Fruit fly (Drosophila melanogaster) whole organism, prepupa: Measurements from ENCODE around the gene CG33269.

Source experiments
- Blimp-1 ChIP-seq: fragments of 200-800 bp; sonication (Bioruptor generic); optimal IDR thresholded peaks from 3 replicates; lab custom pipeline; 2017; ENCODE audit warnings: missing biosample characterization, missing genetic modification characterization, mild to moderate bottlenecking, moderate library complexity, missing genetic modification reagents
- CG10631 ChIP-seq: fragments of 200-800 bp; sonication (Bioruptor generic); optimal IDR thresholded peaks from 2 replicates; lab custom pipeline; 2016; ENCODE audit warnings: missing biosample characterization, missing genetic modification characterization
- CG10669 ChIP-seq: fragments of 200-800 bp; sonication (Bioruptor generic); optimal IDR thresholded peaks from 3 replicates; lab custom pipeline; 2018; ENCODE audit warnings: missing biosample characterization, mild to moderate bottlenecking, missing genetic modification characterization, moderate library complexity
- CG11294 ChIP-seq: fragments of 200-800 bp; sonication (Bioruptor generic); IDR thresholded peaks from 2 replicates; pipeline ENCODE4 v1.3.6; 2022; ENCODE audit warnings: missing biosample characterization, missing genetic modification characterization
- CG11902 ChIP-seq: fragments of 200-800 bp; sonication (Bioruptor generic); optimal IDR thresholded peaks from 3 replicates; lab custom pipeline; 2016; ENCODE audit warnings: missing biosample characterization, missing genetic modification characterization
- CG1621 ChIP-seq: fragments of 200-800 bp; sonication (Bioruptor generic); optimal IDR thresholded peaks from 3 replicates; lab custom pipeline; 2018; ENCODE audit warnings: missing biosample characterization, mild to moderate bottlenecking, missing genetic modification characterization
- CG16779 ChIP-seq: fragments of 200-800 bp; sonication (Bioruptor generic); optimal IDR thresholded peaks from 3 replicates; lab custom pipeline; 2017; ENCODE audit warnings: missing biosample characterization, mild to moderate bottlenecking, missing genetic modification characterization
- CG32006 ChIP-seq: fragments of 200-800 bp; sonication (Bioruptor generic); optimal IDR thresholded peaks from 3 replicates; lab custom pipeline; 2017; ENCODE audit warnings: missing biosample characterization, mild to moderate bottlenecking, missing genetic modification characterization
- CG34406 ChIP-seq: fragments of 200-800 bp; sonication (Bioruptor generic); optimal IDR thresholded peaks from 3 replicates; lab custom pipeline; 2016; ENCODE audit warnings: missing biosample characterization, missing genetic modification characterization
- CG3919 ChIP-seq: fragments of 200-800 bp; sonication (Bioruptor generic); optimal IDR thresholded peaks from 3 replicates; lab custom pipeline; 2016; ENCODE audit warnings: missing biosample characterization, missing genetic modification characterization
- CG4318 ChIP-seq: fragments of 200-800 bp; sonication (Bioruptor generic); optimal IDR thresholded peaks from 3 replicates; lab custom pipeline; 2017; ENCODE audit warnings: missing biosample characterization, mild to moderate bottlenecking, missing genetic modification characterization
- CG6163 ChIP-seq: fragments of 200-800 bp; sonication (Bioruptor generic); IDR thresholded peaks from 3 replicates; pipeline ENCODE4 v1.3.6; 2022; ENCODE audit warnings: missing biosample characterization, missing genetic modification characterization
- CG6276 ChIP-seq: fragments of 200-800 bp; sonication (Bioruptor generic); optimal IDR thresholded peaks from 2 replicates; lab custom pipeline; 2017; ENCODE audit warnings: missing biosample characterization, mild to moderate bottlenecking, missing genetic modification characterization
- CG6792 ChIP-seq: fragments of 200-800 bp; sonication (Bioruptor generic); optimal IDR thresholded peaks from 3 replicates; lab custom pipeline; 2016; ENCODE audit warnings: missing biosample characterization, missing genetic modification characterization
- CG6808 ChIP-seq: fragments of 200-800 bp; sonication (Bioruptor generic); optimal IDR thresholded peaks from 3 replicates; lab custom pipeline; 2017; ENCODE audit warnings: missing biosample characterization, missing genetic modification characterization, mild to moderate bottlenecking, moderate library complexity, missing genetic modification reagents
- CG6854 ChIP-seq: fragments of 200-800 bp; sonication (Bioruptor generic); optimal IDR thresholded peaks from 2 replicates; lab custom pipeline; 2017; ENCODE audit warnings: missing biosample characterization, mild to moderate bottlenecking, missing genetic modification characterization
- CG8119 ChIP-seq: fragments of 200-800 bp; sonication (Bioruptor generic); IDR thresholded peaks from 3 replicates; pipeline ENCODE4 v1.3.6; 2022; ENCODE audit warnings: missing biosample characterization, missing genetic modification characterization
- CG8319 ChIP-seq: fragments of 200-800 bp; sonication (Bioruptor generic); optimal IDR thresholded peaks from 3 replicates; lab custom pipeline; 2016; ENCODE audit warnings: missing biosample characterization, missing genetic modification characterization
- CG8632 ChIP-seq: fragments of 200-800 bp; sonication (Bioruptor generic); optimal IDR thresholded peaks from 3 replicates; lab custom pipeline; 2016; ENCODE audit warnings: missing biosample characterization, missing genetic modification characterization
- CG9139 ChIP-seq: fragments of 200-800 bp; sonication (Bioruptor generic); optimal IDR thresholded peaks from 3 replicates; lab custom pipeline; 2017; ENCODE audit warnings: missing biosample characterization, mild to moderate bottlenecking, missing genetic modification characterization
- Eip75B ChIP-seq: fragments of 200-800 bp; sonication (Bioruptor generic); optimal IDR thresholded peaks from 3 replicates; lab custom pipeline; 2016; ENCODE audit warnings: missing biosample characterization, missing genetic modification characterization
- Eip93F ChIP-seq: fragments of 200-800 bp; sonication (Bioruptor generic); optimal IDR thresholded peaks from 2 replicates; lab custom pipeline; 2016; ENCODE audit warnings: missing biosample characterization, mild to moderate bottlenecking, missing genetic modification characterization
- Ets21C ChIP-seq: fragments of 200-800 bp; sonication (Bioruptor generic); optimal IDR thresholded peaks from 3 replicates; lab custom pipeline; 2016; ENCODE audit warnings: missing biosample characterization, missing genetic modification characterization
- Ets96B ChIP-seq: fragments of 200-800 bp; optimal IDR thresholded peaks from 2 replicates; lab custom pipeline; 2019; ENCODE audit warnings: missing biosample characterization, mild to moderate bottlenecking, missing genetic modification characterization, moderate library complexity
- Gug ChIP-seq: fragments of 200-800 bp; sonication (Bioruptor generic); IDR thresholded peaks from 2 replicates; pipeline ENCODE4 v1.3.6; 2022; ENCODE audit warnings: missing biosample characterization, missing genetic modification characterization
- Hr38 ChIP-seq: sonication (Bioruptor generic); optimal IDR thresholded peaks from 2 replicates; lab custom pipeline; 2016; ENCODE audit warnings: missing biosample characterization, missing genetic modification characterization
- Hr39 ChIP-seq: fragments of 200-800 bp; sonication (Bioruptor generic); optimal IDR thresholded peaks from 2 replicates; lab custom pipeline; 2016; ENCODE audit warnings: missing biosample characterization, missing genetic modification characterization
- Met ChIP-seq: fragments of 200-800 bp; sonication (Bioruptor generic); optimal IDR thresholded peaks from 3 replicates; lab custom pipeline; 2016; ENCODE audit warnings: missing biosample characterization, missing genetic modification characterization
- OdsH ChIP-seq: fragments of 200-800 bp; sonication (Bioruptor generic); optimal IDR thresholded peaks from 3 replicates; lab custom pipeline; 2016; ENCODE audit warnings: missing biosample characterization, missing genetic modification characterization
- Smox ChIP-seq: fragments of 200-800 bp; sonication (Bioruptor generic); optimal IDR thresholded peaks from 3 replicates; lab custom pipeline; 2016; ENCODE audit warnings: missing biosample characterization, missing genetic modification characterization
- Sox102F ChIP-seq: fragments of 200-800 bp; sonication (Bioruptor generic); optimal IDR thresholded peaks from 2 replicates; lab custom pipeline; 2016; ENCODE audit warnings: missing biosample characterization, mild to moderate bottlenecking, missing genetic modification characterization
- Sox14 ChIP-seq: fragments of 200-800 bp; sonication (Bioruptor generic); optimal IDR thresholded peaks from 3 replicates; lab custom pipeline; 2016; ENCODE audit warnings: missing biosample characterization, missing genetic modification characterization
- achi ChIP-seq: fragments of 200-800 bp; sonication (Bioruptor generic); optimal IDR thresholded peaks from 3 replicates; lab custom pipeline; 2016; ENCODE audit warnings: missing biosample characterization, missing genetic modification characterization
- acj6 ChIP-seq: fragments of 200-800 bp; sonication (Bioruptor generic); optimal IDR thresholded peaks from 3 replicates; lab custom pipeline; 2016; ENCODE audit warnings: missing biosample characterization, missing genetic modification characterization
- cyc ChIP-seq: fragments of 200-800 bp; sonication (Bioruptor generic); optimal IDR thresholded peaks from 3 replicates; lab custom pipeline; 2016; ENCODE audit warnings: missing biosample characterization, missing genetic modification characterization
- dsx ChIP-seq: fragments of 200-800 bp; optimal IDR thresholded peaks from 3 replicates; lab custom pipeline; 2019; ENCODE audit warnings: missing biosample characterization, mild to moderate bottlenecking, missing genetic modification characterization, moderate library complexity; ENCODE audit not compliant: poor library complexity, severe bottlenecking
- eg ChIP-seq: fragments of 200-800 bp; sonication (Bioruptor generic); IDR thresholded peaks from 3 replicates; pipeline ENCODE4 v1.3.6; 2022; ENCODE audit warnings: missing biosample characterization, missing genetic modification characterization
- esn ChIP-seq: fragments of 200-800 bp; sonication (Bioruptor generic); optimal IDR thresholded peaks from 2 replicates; lab custom pipeline; 2016; ENCODE audit warnings: missing biosample characterization, mild to moderate bottlenecking, missing genetic modification characterization, moderate library complexity
- fd59A ChIP-seq: fragments of 200-800 bp; sonication (Bioruptor generic); optimal IDR thresholded peaks from 2 replicates; lab custom pipeline; 2017; ENCODE audit warnings: missing biosample characterization, mild to moderate bottlenecking, missing genetic modification characterization, missing genetic modification reagents
- fd85E ChIP-seq: fragments of 200-800 bp; sonication (Bioruptor generic); optimal IDR thresholded peaks from 3 replicates; lab custom pipeline; 2016; ENCODE audit warnings: missing biosample characterization, missing genetic modification characterization
- fkh ChIP-seq: fragments of 200-800 bp; sonication (Bioruptor generic); optimal IDR thresholded peaks from 3 replicates; lab custom pipeline; 2017; ENCODE audit warnings: missing biosample characterization, mild to moderate bottlenecking, missing genetic modification characterization, moderate library complexity
- lz ChIP-seq: fragments of 200-800 bp; sonication (Bioruptor generic); optimal IDR thresholded peaks from 3 replicates; lab custom pipeline; 2016; ENCODE audit warnings: missing biosample characterization, missing genetic modification characterization
- net ChIP-seq: fragments of 200-800 bp; sonication (Bioruptor generic); optimal IDR thresholded peaks from 3 replicates; lab custom pipeline; 2016; ENCODE audit warnings: missing biosample characterization, missing genetic modification characterization
- pdm3 ChIP-seq: fragments of 200-800 bp; sonication (Bioruptor generic); optimal IDR thresholded peaks from 3 replicates; lab custom pipeline; 2016; ENCODE audit warnings: missing biosample characterization, missing genetic modification characterization
- salr ChIP-seq, 2 experiments: fragments of 200-800 bp; sonication (Bioruptor generic); optimal IDR thresholded peaks; 3 replicates each; lab custom pipeline; 2016 to 2018; ENCODE audit warnings: missing biosample characterization in 2 of 2, missing genetic modification characterization in 2 of 2, mild to moderate bottlenecking in 1 of 2
- spab ChIP-seq: fragments of 200-800 bp; sonication (Bioruptor generic); optimal IDR thresholded peaks from 2 replicates; lab custom pipeline; 2017; ENCODE audit warnings: missing biosample characterization, mild to moderate bottlenecking, missing genetic modification characterization, missing genetic modification reagents
- ss ChIP-seq, 2 experiments: fragments of 200-800 bp; sonication (Bioruptor generic); optimal IDR thresholded peaks; 2 replicates in 1 of 2; 3 replicates in 1 of 2; lab custom pipeline; 2017 to 2018; ENCODE audit warnings: mild to moderate bottlenecking in 2 of 2, missing biosample characterization in 2 of 2, missing genetic modification characterization in 2 of 2, moderate library complexity in 1 of 2
- svp ChIP-seq: fragments of 200-800 bp; sonication (Bioruptor generic); peaks from one replicate; lab custom pipeline; 2016; ENCODE audit warnings: missing biosample characterization, missing genetic modification characterization
- topi ChIP-seq: fragments of 200-800 bp; sonication (Bioruptor generic); optimal IDR thresholded peaks from 3 replicates; lab custom pipeline; 2016; ENCODE audit warnings: missing biosample characterization, missing genetic modification characterization
- vri ChIP-seq: fragments of 200-800 bp; sonication (Bioruptor generic); optimal IDR thresholded peaks from 3 replicates; lab custom pipeline; 2016; ENCODE audit warnings: missing biosample characterization, mild to moderate bottlenecking, missing genetic modification characterization

Gene CG33269

dm6 chr3L:11561946-11562760, 19.8 kb downstream of the CG33269 start, which contains the start of the genes CG7394 and Mob2:
CG7394 (plus strand) TSS chr3L:11561996.
Mob2 (minus strand) TSS chr3L:11562233.
- peak; percentile 84 for TF ChIP-seq Eip75B (GFP tag; lab: Kevin White, UChicago)
- TF ChIP-seq CG8119 (GFP tag; lab: Robert Waterston, UW): peak; percentile 84
- peak; percentile 77 for TF ChIP-seq CG11294 (GFP tag; lab: Robert Waterston, UW)
- TF ChIP-seq Met (GFP tag; lab: Kevin White, UChicago): peak; percentile 91
- peak; percentile 89 for TF ChIP-seq CG3919 (GFP tag; lab: Kevin White, UChicago)
- peak; percentile 93 for TF ChIP-seq achi (GFP tag; lab: Kevin White, UChicago)
- peak; percentile 72 for TF ChIP-seq Ets21C
- peak; percentile 92 for TF ChIP-seq OdsH (GFP tag; lab: Kevin White, UChicago)
- TF ChIP-seq Smox (GFP tag; lab: Kevin White, UChicago): peak; percentile 92
- no peak for TF ChIP-seq CG6854 (GFP tag; lab: Kevin White, UChicago)
- TF ChIP-seq lz (GFP tag; lab: Kevin White, UChicago): peak; percentile 86
- TF ChIP-seq Blimp-1 (GFP tag; lab: Kevin White, UChicago): peak; percentile 46
- TF ChIP-seq Ets96B (tag; lab: Kevin White, UChicago): peak; percentile 85
- peak; percentile 40 for TF ChIP-seq spab (GFP tag; lab: Kevin White, UChicago)
- peak; percentile 73 for TF ChIP-seq fd59A (GFP tag; lab: Kevin White, UChicago)
- peak; percentile 89 for TF ChIP-seq CG34406
- peak; percentile 87 for TF ChIP-seq Gug (GFP tag; lab: Robert Waterston, UW)
- peak; percentile 70 for TF ChIP-seq CG6808 (GFP tag; lab: Kevin White, UChicago)
- peak; percentile 80 for TF ChIP-seq dsx (GFP tag; lab: Kevin White, UChicago)
- peak; percentile 48 to 69 for TF ChIP-seq ss (GFP tag; optimal IDR thresholded peaks at IDR 0.05; lab: Kevin White, UChicago)
- TF ChIP-seq Sox102F (GFP tag; lab: Kevin White, UChicago): peak; percentile 90
- peak; percentile 91 for TF ChIP-seq vri (GFP tag; lab: Kevin White, UChicago)
- peak; percentile 89 for TF ChIP-seq Sox14 (GFP tag; lab: Kevin White, UChicago)
- TF ChIP-seq CG6792 (GFP tag; lab: Kevin White, UChicago): peak; percentile 83
- peak; percentile 88 for TF ChIP-seq Hr39 (GFP tag; lab: Kevin White, UChicago)
- TF ChIP-seq CG8319: peak; percentile 74
- TF ChIP-seq fkh (GFP tag; lab: Kevin White, UChicago): peak; percentile 86
- TF ChIP-seq cyc (GFP tag; lab: Kevin White, UChicago): peak; percentile 88
- TF ChIP-seq net (GFP tag; lab: Kevin White, UChicago): peak; percentile 87
- no peak for TF ChIP-seq CG16779 (tag; lab: Kevin White, UChicago)
- TF ChIP-seq CG9139: no peak
- TF ChIP-seq CG32006 (GFP tag; lab: Kevin White, UChicago): peak; percentile 84
- peak; percentile 63 for TF ChIP-seq fd85E (GFP tag; lab: Kevin White, UChicago)
- TF ChIP-seq Eip93F (GFP tag; lab: Kevin White, UChicago): peak; percentile 56
- TF ChIP-seq CG6276: peak; percentile 27
- peak; percentile 83 for TF ChIP-seq CG10669 (GFP tag; lab: Kevin White, UChicago)
- TF ChIP-seq Hr38: peak; percentile 53
- TF ChIP-seq CG10631 (GFP tag; lab: Kevin White, UChicago): peak; percentile 89
- TF ChIP-seq salr (GFP tag; optimal IDR thresholded peaks at IDR 0.05; lab: Kevin White, UChicago): peak; percentile 73 to 85
- peak; percentile 87 for TF ChIP-seq topi (GFP tag; lab: Kevin White, UChicago)
- peak; percentile 92 for TF ChIP-seq esn (GFP tag; lab: Kevin White, UChicago)
- peak; percentile 78 for TF ChIP-seq CG11902 (GFP tag; lab: Kevin White, UChicago)
- peak; percentile 78 for TF ChIP-seq CG4318 (GFP tag; lab: Kevin White, UChicago)
- peak; percentile 92 for TF ChIP-seq pdm3
- peak; percentile 49 for TF ChIP-seq CG1621 (tag; lab: Kevin White, UChicago)
- TF ChIP-seq CG8632 (GFP tag; lab: Kevin White, UChicago): peak; percentile 88
- TF ChIP-seq acj6: peak; percentile 91
- TF ChIP-seq CG6163 (GFP tag; lab: Robert Waterston, UW): peak; percentile 94
- TF ChIP-seq eg (GFP tag; lab: Robert Waterston, UW): peak; percentile 91
- TF ChIP-seq svp (GFP tag; lab: Kevin White, UChicago): peak; percentile 96
